Worm (Caenorhabditis elegans) whole organism, L3 larva: Measurements from ENCODE around the gene C07B5.8.

ENCODE experiments used
- R02D3.7 ChIP-seq: fragments of 150-350 bp; optimal IDR thresholded peaks from 2 replicates; lab custom pipeline; 2014; ENCODE audit warnings: missing biosample characterization, missing genetic modification characterization
- ama-1 ChIP-seq: fragments of 150-350 bp; optimal IDR thresholded peaks from 2 replicates; lab custom pipeline; 2018
- ceh-16 ChIP-seq: sonication (generic microtip); optimal IDR thresholded peaks from 2 replicates; lab custom pipeline; 2017; ENCODE audit warnings: missing biosample characterization, missing genetic modification characterization
- ceh-28 ChIP-seq: fragments of 150-350 bp; optimal IDR thresholded peaks from 2 replicates; lab custom pipeline; 2014; ENCODE audit warnings: missing biosample characterization, missing genetic modification reagents, missing genetic modification characterization
- daf-12 ChIP-seq: fragments of 150-350 bp; optimal IDR thresholded peaks from 2 replicates; lab custom pipeline; 2014; ENCODE audit warnings: missing biosample characterization, missing genetic modification reagents, missing genetic modification characterization
- egl-5 ChIP-seq: fragments of 150-350 bp; optimal IDR thresholded peaks from 2 replicates; lab custom pipeline; 2017; ENCODE audit warnings: missing biosample characterization, missing genetic modification reagents, missing genetic modification characterization, inconsistent platforms
- elt-1 ChIP-seq: fragments of 150-350 bp; optimal IDR thresholded peaks from 2 replicates; lab custom pipeline; 2014; ENCODE audit warnings: missing biosample characterization, missing genetic modification characterization
- elt-2 ChIP-seq: sonication (generic microtip); optimal IDR thresholded peaks from 2 replicates; lab custom pipeline; 2016; ENCODE audit warnings: missing genetic modification reagents, mild to moderate bottlenecking, missing genetic modification characterization, missing compliant biosample characterization
- eor-1 ChIP-seq, 2 experiments: fragments of 150-350 bp; optimal IDR thresholded peaks; 2 replicates each; lab custom pipeline; 2014 to 2018; ENCODE audit warnings: missing biosample characterization in 2 of 2, missing genetic modification characterization in 2 of 2
- fkh-10 ChIP-seq: sonication (generic microtip); optimal IDR thresholded peaks from 2 replicates; lab custom pipeline; 2017; ENCODE audit warnings: missing biosample characterization, missing genetic modification reagents, missing genetic modification characterization
- fkh-2 ChIP-seq: fragments of 150-350 bp; optimal IDR thresholded peaks from 2 replicates; lab custom pipeline; 2014; ENCODE audit warnings: missing biosample characterization, missing genetic modification reagents, missing genetic modification characterization
- fos-1 ChIP-seq: fragments of 150-350 bp; optimal IDR thresholded peaks from 2 replicates; lab custom pipeline; 2014; ENCODE audit warnings: missing biosample characterization, missing genetic modification characterization
- jun-1 ChIP-seq: fragments of 150-350 bp; optimal IDR thresholded peaks from 2 replicates; lab custom pipeline; 2014; ENCODE audit warnings: missing biosample characterization, missing genetic modification reagents, missing genetic modification characterization
- lin-15B ChIP-seq: fragments of 150-350 bp; optimal IDR thresholded peaks from 2 replicates; lab custom pipeline; 2014; ENCODE audit warnings: missing biosample characterization, missing genetic modification characterization
- lin-39 ChIP-seq: fragments of 150-350 bp; optimal IDR thresholded peaks from 2 replicates; lab custom pipeline; 2018; ENCODE audit warnings: missing biosample characterization, missing genetic modification reagents, missing genetic modification characterization
- mdl-1 ChIP-seq: fragments of 150-350 bp; optimal IDR thresholded peaks from 2 replicates; lab custom pipeline; 2014; ENCODE audit warnings: missing biosample characterization, missing genetic modification characterization
- mml-1 ChIP-seq: fragments of 150-350 bp; sonication (generic microtip); optimal IDR thresholded peaks from 3 replicates; lab custom pipeline; 2014; ENCODE audit warnings: missing biosample characterization, missing genetic modification characterization
- nfya-1 ChIP-seq: sonication (generic microtip); optimal IDR thresholded peaks from 2 replicates; lab custom pipeline; 2017; ENCODE audit warnings: missing genetic modification characterization, mild to moderate bottlenecking, missing compliant biosample characterization, antibody characterized with exemption, moderate library complexity; ENCODE audit not compliant: insufficient read depth
- nhr-11 ChIP-seq: fragments of 150-350 bp; optimal IDR thresholded peaks from 2 replicates; lab custom pipeline; 2014; ENCODE audit warnings: missing biosample characterization, missing genetic modification characterization
- nhr-23 ChIP-seq: fragments of 150-350 bp; optimal IDR thresholded peaks from 2 replicates; lab custom pipeline; 2014; ENCODE audit warnings: missing biosample characterization, missing genetic modification reagents, missing genetic modification characterization
- nhr-25 ChIP-seq: sonication (generic microtip); optimal IDR thresholded peaks from 2 replicates; lab custom pipeline; 2017; ENCODE audit warnings: missing biosample characterization, missing genetic modification characterization
- nhr-43 ChIP-seq: sonication (generic microtip); optimal IDR thresholded peaks from 2 replicates; lab custom pipeline; 2016; ENCODE audit warnings: mild to moderate bottlenecking, missing genetic modification characterization, missing compliant biosample characterization; ENCODE audit not compliant: poor library complexity, severe bottlenecking
- nhr-76 ChIP-seq: fragments of 150-350 bp; sonication (generic microtip); optimal IDR thresholded peaks from 5 replicates; lab custom pipeline; 2014; ENCODE audit warnings: missing biosample characterization, missing genetic modification characterization
- pha-4 ChIP-seq: fragments of 150-350 bp; optimal IDR thresholded peaks from 2 replicates; lab custom pipeline; 2014; ENCODE audit warnings: missing biosample characterization, missing genetic modification reagents, missing genetic modification characterization
- pqm-1 ChIP-seq: fragments of 150-350 bp; optimal IDR thresholded peaks from 2 replicates; lab custom pipeline; 2017; ENCODE audit warnings: missing biosample characterization, missing genetic modification characterization, inconsistent platforms
- sea-2 ChIP-seq: fragments of 150-350 bp; sonication (generic microtip); optimal IDR thresholded peaks from 4 replicates; lab custom pipeline; 2014; ENCODE audit warnings: missing biosample characterization, missing genetic modification reagents, missing genetic modification characterization
- snpc-4 ChIP-seq: fragments of 150-350 bp; optimal IDR thresholded peaks from 2 replicates; lab custom pipeline; 2014; ENCODE audit warnings: missing biosample characterization, missing genetic modification characterization
- tbx-2 ChIP-seq: sonication (generic microtip); optimal IDR thresholded peaks from 2 replicates; lab custom pipeline; 2016; ENCODE audit warnings: mild to moderate bottlenecking, missing genetic modification characterization, missing compliant biosample characterization
- unc-39 ChIP-seq: sonication (generic microtip); optimal IDR thresholded peaks from 4 replicates; lab custom pipeline; 2017; ENCODE audit warnings: missing biosample characterization, missing genetic modification characterization
- ztf-11 ChIP-seq: fragments of 150-350 bp; optimal IDR thresholded peaks from 2 replicates; lab custom pipeline; 2014; ENCODE audit warnings: missing biosample characterization, missing genetic modification characterization

C07B5.8 gene

ce11 chrX:9536665-9537064 lies at the start of gene C07B5.8:
Gene C07B5.8, minus strand, starts transcription at chrX:9536765.
- no peak for TF ChIP-seq egl-5 (tag; lab: Kevin White, UChicago)
- no peak for TF ChIP-seq R02D3.7
- no peak for TF ChIP-seq tbx-2 (tag; lab: Kevin White, UChicago)
- no peak for TF ChIP-seq nhr-23 (tag; lab: Kevin White, UChicago)
- no peak for TF ChIP-seq nhr-76 (tag; lab: Kevin White, UChicago)
- TF ChIP-seq nhr-25 = no peak
- TF ChIP-seq elt-2 (tag; lab: Kevin White, UChicago) = no peak
- no peak for TF ChIP-seq pha-4 (tag; lab: Kevin White, UChicago)
- no peak for TF ChIP-seq fos-1
- TF ChIP-seq fkh-2 (tag; lab: Kevin White, UChicago) = no peak
- no peak for TF ChIP-seq nhr-43 (tag; lab: Kevin White, UChicago)
- TF ChIP-seq nfya-1 (tag; lab: Kevin White, UChicago) = no peak

- peak; percentile 70 for TF ChIP-seq nhr-25
- TF ChIP-seq eor-1 (tag; optimal IDR thresholded peaks at IDR 0.05; lab: Kevin White, UChicago) = no peak
- TF ChIP-seq nhr-43 (tag; lab: Kevin White, UChicago) = peak; percentile 3
These were observed 49.1 kb upstream of the C07B5.8 start for ce11 chrX:9585584-9586166.

- TF ChIP-seq mml-1 (tag; lab: Kevin White, UChicago) (no peak), daf-12 (tag; lab: Kevin White, UChicago) (no peak), ama-1 (lab: Kevin White, UChicago) (no peak), lin-39 (tag; lab: Kevin White, UChicago) (no peak), nhr-25 (peak; percentile 59), pha-4 (tag; lab: Kevin White, UChicago) (peak; percentile 60), egl-5 (tag; lab: Kevin White, UChicago) (peak; percentile 5), unc-39 (no peak), ztf-11 (tag; lab: Kevin White, UChicago) (no peak), nfya-1 (tag; lab: Kevin White, UChicago) (peak; percentile 17), lin-15B (no peak), fkh-10 (GFP tag; lab: Kevin White, UChicago) (no peak), nhr-23 (tag; lab: Kevin White, UChicago) (peak; percentile 47), snpc-4 (tag; lab: Kevin White, UChicago) (no peak), nhr-11 (tag; lab: Kevin White, UChicago) (no peak), pqm-1 (tag; lab: Kevin White, UChicago) (no peak), elt-2 (tag; lab: Kevin White, UChicago) (no peak), ceh-16 (tag; lab: Kevin White, UChicago) (no peak)
- TF ChIP-seq, all 47 proteins: peak for 5
These were observed 47.8 kb upstream of the C07B5.8 start, which contains the start of gene gpx-5 for ce11 chrX:9584333-9584732. Gene gpx-5, plus strand, starts transcription at chrX:9584668.

ce11 chrX:9576928-9577327 lies 40.4 kb upstream of the C07B5.8 start, which contains the start of gene glb-17:
Gene glb-17, minus strand, starts transcription at chrX:9577028.
- TF ChIP-seq tbx-2 (tag; lab: Kevin White, UChicago) (no peak), elt-1 (no peak), nhr-11 (tag; lab: Kevin White, UChicago) (no peak), fkh-2 (tag; lab: Kevin White, UChicago) (no peak), ceh-28 (no peak), jun-1 (no peak), fkh-10 (GFP tag; lab: Kevin White, UChicago) (no peak), lin-15B (no peak), sea-2 (GFP tag; lab: Kevin White, UChicago) (no peak), mdl-1 (tag; lab: Kevin White, UChicago) (no peak), ztf-11 (tag; lab: Kevin White, UChicago) (no peak)
- TF ChIP-seq, all 47 proteins: peak for 0

- TF ChIP-seq daf-12 (tag; lab: Kevin White, UChicago) (no peak), elt-2 (tag; lab: Kevin White, UChicago) (peak; percentile 87), pqm-1 (tag; lab: Kevin White, UChicago) (peak; percentile 55)
- TF ChIP-seq, all 47 proteins: peak for 2
These were observed 32.0 kb upstream of the C07B5.8 start for ce11 chrX:9568574-9568973.
